Worm (Caenorhabditis elegans) whole organism, L3 larva: Measurements from ENCODE around the gene nhr-19.

ENCODE experiments used
- ceh-82 ChIP-seq: fragments of 150-350 bp; optimal IDR thresholded peaks from 2 replicates; lab custom pipeline; 2014; ENCODE audit warnings: missing biosample characterization, missing genetic modification characterization
- egl-5 ChIP-seq: fragments of 150-350 bp; optimal IDR thresholded peaks from 2 replicates; lab custom pipeline; 2017; ENCODE audit warnings: missing biosample characterization, missing genetic modification reagents, missing genetic modification characterization, inconsistent platforms
- lsy-12 ChIP-seq: sonication (generic microtip); optimal IDR thresholded peaks from 2 replicates; lab custom pipeline; 2016; ENCODE audit warnings: mild to moderate bottlenecking, missing genetic modification characterization, missing compliant biosample characterization
- mdl-1 ChIP-seq: fragments of 150-350 bp; optimal IDR thresholded peaks from 2 replicates; lab custom pipeline; 2014; ENCODE audit warnings: missing biosample characterization, missing genetic modification characterization
- nhr-12 ChIP-seq: fragments of 150-350 bp; optimal IDR thresholded peaks from 2 replicates; lab custom pipeline; 2014; ENCODE audit warnings: missing biosample characterization, missing genetic modification characterization
- unc-39 ChIP-seq: sonication (generic microtip); optimal IDR thresholded peaks from 4 replicates; lab custom pipeline; 2017; ENCODE audit warnings: missing biosample characterization, missing genetic modification characterization

DNA sequence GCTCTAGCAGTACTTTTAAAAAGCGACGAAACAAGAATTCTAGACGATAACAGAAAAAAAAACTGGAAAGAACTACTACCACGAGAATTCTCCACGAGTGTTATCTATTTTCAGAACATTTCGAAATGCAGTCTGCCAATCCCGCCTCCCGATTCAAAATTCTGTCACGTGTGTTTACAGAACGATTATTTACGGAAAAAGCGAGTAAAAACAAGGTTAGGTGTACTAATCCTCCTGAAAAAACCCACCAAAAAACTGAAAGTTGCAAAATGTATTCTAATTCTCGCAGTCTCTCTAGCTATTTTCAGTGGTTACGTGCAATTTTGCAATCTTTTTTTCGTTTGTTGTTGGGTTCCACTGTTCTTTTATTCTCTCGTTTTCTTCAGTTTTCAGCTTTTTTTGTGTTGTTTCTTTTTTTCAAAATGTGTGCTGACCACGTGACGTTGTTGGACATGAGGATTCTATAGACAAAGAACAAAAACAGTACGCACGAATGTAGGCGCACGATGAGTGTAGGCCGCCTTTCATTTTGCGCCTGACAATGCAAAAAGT is 1.2 kb upstream of the nhr-19 start:
- no peak for TF ChIP-seq ceh-82 (tag; lab: Kevin White, UChicago)
- no peak for TF ChIP-seq lsy-12
- no peak for TF ChIP-seq mdl-1 (tag; lab: Kevin White, UChicago)
- no peak for TF ChIP-seq egl-5 (tag; lab: Kevin White, UChicago)
- no peak for TF ChIP-seq unc-39 (tag; lab: Kevin White, UChicago)
- TF ChIP-seq nhr-12 (tag; lab: Kevin White, UChicago): no peak
